Fruit fly (Drosophila melanogaster) S2 (cell line): ENCODE measurements around the gene CG13887.

Experiments
- CG8478 ChIP-seq: fragments of >200 bp; optimal IDR thresholded peaks from 2 replicates; lab custom pipeline; 2018
- CTCF ChIP-seq, 2 experiments: fragments of >200 bp; optimal IDR thresholded peaks; 2 replicates each; lab custom pipeline; 2018

- TF ChIP-seq CTCF (optimal IDR thresholded peaks at IDR 0.05; lab: Kevin White, UChicago) (peak in 1 of 2 experiments; percentile 38), CG8478 (no peak)
Observed at dm6 chr3L:871713-872112, 34.1 kb downstream of the CG13887 start, which contains the start of gene Usp10.
